Worm (Caenorhabditis elegans): ENCODE measurements around the gene ZK177.1.

Gene ZK177.1

ce11 chrII:5503760-5504159 lies 24.2 kb upstream of the ZK177.1 start, which contains the start of gene cyp-44A1:
TSS of gene cyp-44A1 (plus strand) at chrII:5504044.
- TF ChIP-seq nhr-84 (tag; optimal IDR thresholded peaks at IDR 0.05), result no peak
- TF ChIP-seq ztf-4 (tag; optimal IDR thresholded peaks at IDR 0.05), result no peak
- TF ChIP-seq elt-2 (tag; optimal IDR thresholded peaks at IDR 0.05), result peak; percentile 40
- TF ChIP-seq tbx-2 (tag; optimal IDR thresholded peaks at IDR 0.05), result no peak
- no peak for TF ChIP-seq egl-27 (tag; optimal IDR thresholded peaks at IDR 0.05)

ce11 chrII:5505820-5506287 lies 22.1 kb upstream of the ZK177.1 start, which contains the start of gene npp-24:
TSS of gene npp-24 (plus strand) at chrII:5505870.
- TF ChIP-seq lin-35 (GFP tag; optimal IDR thresholded peaks at IDR 0.05) (peak in 1 of 2 experiments; percentile 24), dpl-1 (GFP tag; optimal IDR thresholded peaks at IDR 0.05) (peak in 1 of 3 experiments; percentile 45), pqm-1 (tag; optimal IDR thresholded peaks at IDR 0.05) (no peak), C34B4.2 (tag; optimal IDR thresholded peaks at IDR 0.05) (no peak), tlp-1 (tag; optimal IDR thresholded peaks at IDR 0.05) (no peak), egl-13 (tag; optimal IDR thresholded peaks at IDR 0.05) (no peak), lsy-2 (tag; optimal IDR thresholded peaks at IDR 0.05) (peak in 1 of 2 experiments; percentile 33), efl-1 (optimal IDR thresholded peaks at IDR 0.05) (peak; percentile 20 to 23), efl-1 (GFP tag; optimal IDR thresholded peaks at IDR 0.05 in 1 of 2) (peak in 1 of 2 experiments; percentile 17), ceh-8 (GFP tag; optimal IDR thresholded peaks at IDR 0.05) (no peak), nhr-77 (tag; optimal IDR thresholded peaks at IDR 0.05) (no peak), Y116A8C.19 (tag; optimal IDR thresholded peaks at IDR 0.05; ENCODE audit: borderline replicate concordance) (no peak), lin-15B (tag; optimal IDR thresholded peaks at IDR 0.05) (peak; percentile 28), blmp-1 (tag; optimal IDR thresholded peaks at IDR 0.05) (peak; percentile 95), hlh-4 (tag; optimal IDR thresholded peaks at IDR 0.05) (no peak), pag-3 (tag; optimal IDR thresholded peaks at IDR 0.05; ENCODE audit: borderline replicate concordance, insufficient read depth) (no peak)

- TF ChIP-seq isw-1 (GFP tag; IDR thresholded peaks at IDR 0.05), result peak; percentile 8; the same call in 1 of the 2 replicates
- no peak for TF ChIP-seq nhr-11 (tag; optimal IDR thresholded peaks at IDR 0.05)
- TF ChIP-seq hlh-17 (GFP tag; optimal IDR thresholded peaks at IDR 0.05; ENCODE audit: borderline replicate concordance), result no peak
- TF ChIP-seq nhr-237 (tag; optimal IDR thresholded peaks at IDR 0.05), result no peak
- TF ChIP-seq irx-1 (tag; optimal IDR thresholded peaks at IDR 0.05), result peak; percentile 71
- TF ChIP-seq ceh-82 (tag; optimal IDR thresholded peaks at IDR 0.05), result peak in 1 of 3 experiments; percentile 5
- TF ChIP-seq aly-2 (tag; optimal IDR thresholded peaks at IDR 0.05), result no peak
- peak; percentile 52 for TF ChIP-seq egl-13 (tag; optimal IDR thresholded peaks at IDR 0.05)
- peak; percentile 59 for TF ChIP-seq nhr-47 (tag; optimal IDR thresholded peaks at IDR 0.05)
- TF ChIP-seq xbp-1 (tag; optimal IDR thresholded peaks at IDR 0.05), result peak; percentile 1
- TF ChIP-seq snu-23 (GFP tag; optimal IDR thresholded peaks at IDR 0.05), result peak; percentile 17
- TF ChIP-seq ztf-11 (tag; optimal IDR thresholded peaks at IDR 0.05), result peak in 1 of 2 experiments; percentile 35
- TF ChIP-seq rnt-1 (tag; optimal IDR thresholded peaks at IDR 0.05), result peak; percentile 59
- no peak for TF ChIP-seq fkh-10 (GFP tag; optimal IDR thresholded peaks at IDR 0.05)
- TF ChIP-seq fkh-8 (tag; optimal IDR thresholded peaks at IDR 0.05), result peak; percentile 39
- TF ChIP-seq elt-2 (tag; optimal IDR thresholded peaks at IDR 0.05), result peak; percentile 15
- TF ChIP-seq swsn-7 (tag; optimal IDR thresholded peaks at IDR 0.05), result peak; percentile 17
- TF ChIP-seq lir-3 (tag; optimal IDR thresholded peaks at IDR 0.05; ENCODE audit: poor library complexity), result peak; percentile 54
- TF ChIP-seq pax-3 (tag; optimal IDR thresholded peaks at IDR 0.05), result no peak
- TF ChIP-seq ceh-88 (GFP tag; IDR thresholded peaks at IDR 0.05), result peak; percentile 37; the same call in 1 of the 2 replicates
- peak; percentile 61 for TF ChIP-seq unc-98 (GFP tag; IDR thresholded peaks at IDR 0.05)
- peak; percentile 71 for TF ChIP-seq lin-14 (GFP tag; optimal IDR thresholded peaks at IDR 0.05)
- TF ChIP-seq nhr-76 (tag; optimal IDR thresholded peaks at IDR 0.05), result no peak
- TF ChIP-seq mep-1 (tag; optimal IDR thresholded peaks at IDR 0.05), result peak; percentile 15
- peak; percentile 55 for TF ChIP-seq dsc-1 (tag; optimal IDR thresholded peaks at IDR 0.05)
- no peak for TF ChIP-seq pag-3 (tag; optimal IDR thresholded peaks at IDR 0.05; ENCODE audit: borderline replicate concordance, insufficient read depth)
- TF ChIP-seq C04F5.9 (tag; optimal IDR thresholded peaks at IDR 0.05), result peak; percentile 40
- TF ChIP-seq C16A3.4 (tag; optimal IDR thresholded peaks at IDR 0.05), result no peak
- no peak for TF ChIP-seq zag-1 (tag; optimal IDR thresholded peaks at IDR 0.05)
These were observed 16.3 kb upstream of the ZK177.1 start for ce11 chrII:5511417-5512353.
